Fruit fly (Drosophila melanogaster): ENCODE results near the gene CG14892.
A peak's percentile ranks its signal among the peaks of the same experiment; 100 is the strongest.

CG14892 gene

dm6 chr3R:16611240-16611639 is 17.0 kb downstream of the CG14892 start:
- TF ChIP-seq CG2712 (tag; optimal IDR thresholded peaks at IDR 0.05) = peak; percentile 33
- no peak for TF ChIP-seq cwo (GFP tag; optimal IDR thresholded peaks at IDR 0.05)

- TF ChIP-seq Neu2 (GFP tag; optimal IDR thresholded peaks at IDR 0.05; ENCODE audit: borderline replicate concordance) = no peak
- TF ChIP-seq knrl (GFP tag; IDR thresholded peaks at IDR 0.05; ENCODE audit: partially characterized antibody) = no peak
- no peak for TF ChIP-seq inv (GFP tag; IDR thresholded peaks at IDR 0.05; ENCODE audit: partially characterized antibody)
- no peak for TF ChIP-seq CG16779 (GFP tag; IDR thresholded peaks at IDR 0.05)
- TF ChIP-seq row (GFP tag; IDR thresholded peaks at IDR 0.05) = no peak
- TF ChIP-seq otp (GFP tag; IDR thresholded peaks at IDR 0.05) = no peak
- no peak for TF ChIP-seq CG33557 (GFP tag; optimal IDR thresholded peaks at IDR 0.05)
Observed at dm6 chr3R:16613300-16613699, 19.1 kb downstream of the CG14892 start, which contains the start of gene CG12783. CG12783 (minus strand) TSS chr3R:16613400.

- TF ChIP-seq dimm (GFP tag; IDR thresholded peaks at IDR 0.05) (no peak), Elba2 (GFP tag; optimal IDR thresholded peaks at IDR 0.05) (peak; percentile 88), Opbp (GFP tag; IDR thresholded peaks at IDR 0.05; ENCODE audit: partially characterized antibody) (peak; percentile 87), CG7963 (GFP tag; IDR thresholded peaks at IDR 0.05; ENCODE audit: partially characterized antibody) (peak; percentile 53; the same call in 1 of the 3 replicates), stwl (tag; optimal IDR thresholded peaks at IDR 0.05) (peak; percentile 67), HLH4C (GFP tag; IDR thresholded peaks at IDR 0.05; ENCODE audit: partially characterized antibody) (peak; percentile 79), tio (GFP tag; optimal IDR thresholded peaks at IDR 0.05) (no peak), yki (optimal IDR thresholded peaks at IDR 0.05) (no peak), CG8765 (GFP tag; IDR thresholded peaks at IDR 0.05) (no peak), Gug (GFP tag; IDR thresholded peaks at IDR 0.05) (peak; percentile 25; the same call in 1 of the 4 replicates), amos (GFP tag; IDR thresholded peaks at IDR 0.05; ENCODE audit: partially characterized antibody) (peak; percentile 83), E2f2 (GFP tag; IDR thresholded peaks at IDR 0.05) (peak; percentile 87), H15 (GFP tag; IDR thresholded peaks at IDR 0.05) (no peak), chm (GFP tag; IDR thresholded peaks at IDR 0.05) (no peak), al (GFP tag; IDR thresholded peaks at IDR 0.05) (0 out of 2 replicates have a peak, but pooled peaks have one; percentile 7), CG16813 (GFP tag; IDR thresholded peaks at IDR 0.05; ENCODE audit: partially characterized antibody) (peak; percentile 80), chinmo (GFP tag; IDR thresholded peaks at IDR 0.05; ENCODE audit: partially characterized antibody) (0 out of 4 replicates have a peak, but pooled peaks have one; percentile 64), bsh (GFP tag; optimal IDR thresholded peaks at IDR 0.05) (no peak), BEAF-32 (GFP tag; optimal IDR thresholded peaks at IDR 0.05) (peak; percentile 81), pho (GFP tag; optimal IDR thresholded peaks at IDR 0.05) (no peak), Sry-δ (GFP tag; optimal IDR thresholded peaks at IDR 0.05) (peak; percentile 81), mirr (GFP tag; optimal IDR thresholded peaks at IDR 0.05) (no peak), nerfin-2 (GFP tag; IDR thresholded peaks at IDR 0.05; ENCODE audit: partially characterized antibody) (peak; percentile 59), CG17186 (GFP tag; optimal IDR thresholded peaks at IDR 0.05) (peak; percentile 69), CG6765 (GFP tag; optimal IDR thresholded peaks at IDR 0.05) (no peak), ci (GFP tag; IDR thresholded peaks at IDR 0.05) (0 out of 3 replicates have a peak, but pooled peaks have one; percentile 14), Ptx1 (GFP tag; IDR thresholded peaks at IDR 0.05) (no peak), YL-1 (GFP tag; optimal IDR thresholded peaks at IDR 0.05) (peak; percentile 63), CG33557 (GFP tag; optimal IDR thresholded peaks at IDR 0.05) (no peak), D19A (tag; optimal IDR thresholded peaks at IDR 0.05) (no peak), CG6791 (GFP tag; IDR thresholded peaks at IDR 0.05; ENCODE audit: partially characterized antibody) (peak; percentile 83), Dp (GFP tag; optimal IDR thresholded peaks at IDR 0.05) (peak; percentile 78), trem (tag; optimal IDR thresholded peaks at IDR 0.05) (peak; percentile 47), vnd (GFP tag; IDR thresholded peaks at IDR 0.05; ENCODE audit: partially characterized antibody) (peak; percentile 72; the same call in 2 of the 3 replicates), Dll (GFP tag; IDR thresholded peaks at IDR 0.05; ENCODE audit: partially characterized antibody) (peak; percentile 87), Bgb (GFP tag; IDR thresholded peaks at IDR 0.05; ENCODE audit: partially characterized antibody) (peak; percentile 86), CoRest (tag; optimal IDR thresholded peaks at IDR 0.05) (peak; percentile 34), CG18764 (GFP tag; optimal IDR thresholded peaks at IDR 0.05) (peak; percentile 3)
Observed at dm6 chr3R:16614241-16614640, 20.0 kb downstream of the CG14892 start, which contains the start of gene CG10340. CG10340 (minus strand) TSS chr3R:16614391.
